Worm (Caenorhabditis elegans): ENCODE measurements around the gene D1054.8.

DNA sequence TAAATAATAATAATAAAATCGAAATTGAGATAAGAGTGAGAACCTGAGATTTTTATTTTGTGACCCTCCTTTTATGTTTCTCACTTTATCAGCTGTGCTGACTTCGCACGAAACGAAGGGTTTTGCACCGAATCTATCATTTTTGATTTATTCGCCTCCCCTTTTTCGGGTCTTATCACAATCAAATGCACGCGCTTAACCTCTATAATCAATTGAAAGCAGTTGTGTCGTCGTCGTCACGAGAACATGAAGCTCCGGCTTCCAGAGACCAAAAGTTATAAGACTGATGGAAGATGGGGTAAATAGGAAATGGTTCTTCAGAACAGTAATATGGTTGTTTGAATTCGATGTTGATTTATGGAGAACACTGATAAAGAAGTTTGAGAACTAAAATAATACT is 17.0 kb downstream of the D1054.8 start, which contains the start of gene D1054.18:
- TF ChIP-seq skn-1 (tag; optimal IDR thresholded peaks at IDR 0.05) (no peak), hmg-11 (tag; optimal IDR thresholded peaks at IDR 0.05) (no peak), sea-2 (GFP tag; optimal IDR thresholded peaks at IDR 0.05) (no peak), lin-39 (tag; optimal IDR thresholded peaks at IDR 0.05) (no peak), nhr-76 (tag; optimal IDR thresholded peaks at IDR 0.05) (no peak), nhr-77 (tag; optimal IDR thresholded peaks at IDR 0.05) (no peak), nhr-12 (tag; optimal IDR thresholded peaks at IDR 0.05) (no peak), egl-5 (tag; optimal IDR thresholded peaks at IDR 0.05) (no peak), nhr-23 (tag; optimal IDR thresholded peaks at IDR 0.05) (no peak), nhr-25 (tag; optimal IDR thresholded peaks at IDR 0.05) (no peak), ceh-82 (tag; optimal IDR thresholded peaks at IDR 0.05) (no peak), tbx-2 (tag; optimal IDR thresholded peaks at IDR 0.05) (no peak)

Data from whole organism, L3 larva.